In the genomic region with DNA sequence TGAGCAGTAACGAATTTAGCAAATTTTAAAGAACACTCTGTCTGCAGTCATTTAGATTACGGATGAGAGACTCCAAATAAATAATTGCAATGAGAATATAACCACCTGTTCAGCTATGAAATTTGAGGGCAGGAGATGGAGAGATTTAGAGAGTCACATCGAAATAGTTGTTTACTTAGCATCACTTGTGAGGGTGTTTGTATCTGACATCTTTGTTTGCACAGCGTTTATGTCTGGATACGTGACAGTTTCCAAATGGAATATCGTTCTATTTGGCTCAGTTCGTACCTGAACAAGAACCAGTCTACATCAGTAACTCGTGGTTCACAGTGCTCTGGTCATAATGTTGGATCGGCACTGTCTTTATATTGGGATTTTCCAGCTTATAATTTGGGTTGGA, we compare ENCODE assay signal across 1 fruit fly cellular context.
TF ChIP-seq lines count a peak whose summit lies in the region.

A gene (plus strand): TSS at position 278 of the 400 bp plus-strand sequence.

TF ChIP-seq in whole organism, embryonic, 481 proteins besides CTCF, POLR2A, EP300 and RAD21 (continued from another document and continues in another):
- TF ChIP-seq CG4707 (GFP tag; optimal IDR thresholded peaks at IDR 0.05; lab: Kevin White, UChicago) (peak; percentile 8), Med (GFP tag; lab: Kevin White, UChicago) (no peak), row (GFP tag; IDR thresholded peaks at IDR 0.05; lab: Robert Waterston, UW) (no peak), B-H2 (GFP tag; optimal IDR thresholded peaks at IDR 0.05; lab: Kevin White, UChicago) (peak; percentile 19), fru (optimal IDR thresholded peaks at IDR 0.05; lab: Kevin White, UChicago) (no peak), CG31441 (GFP tag; IDR thresholded peaks at IDR 0.05; lab: Robert Waterston, UW) (no peak), CG5245 (GFP tag; optimal IDR thresholded peaks at IDR 0.05; lab: Kevin White, UChicago) (no peak), CrebB (tag; optimal IDR thresholded peaks at IDR 0.05; lab: Kevin White, UChicago) (no peak), seq (GFP tag; IDR thresholded peaks at IDR 0.05; lab: Robert Waterston, UW) (no peak), CG17359 (tag; optimal IDR thresholded peaks at IDR 0.05; lab: Kevin White, UChicago) (no peak), sd (tag; optimal IDR thresholded peaks at IDR 0.05; lab: Kevin White, UChicago) (no peak), Dbx (GFP tag; IDR thresholded peaks at IDR 0.05; lab: Robert Waterston, UW) (no peak), crol (GFP tag; IDR thresholded peaks at IDR 0.05; lab: Robert Waterston, UW) (no peak), CG8089 (GFP tag; optimal IDR thresholded peaks at IDR 0.05; lab: Kevin White, UChicago) (no peak), sna (GFP tag; IDR thresholded peaks at IDR 0.05; lab: Robert Waterston, UW; ENCODE audit: partially characterized antibody) (no peak), CG14014 (GFP tag; IDR thresholded peaks at IDR 0.05; lab: Robert Waterston, UW) (no peak), CG4730 (GFP tag; IDR thresholded peaks at IDR 0.05; lab: Robert Waterston, UW) (no peak), CG33557 (GFP tag; optimal IDR thresholded peaks at IDR 0.05; lab: Kevin White, UChicago) (no peak), Lhr (GFP tag; optimal IDR thresholded peaks at IDR 0.05; lab: Kevin White, UChicago) (no peak), trh (GFP tag; optimal IDR thresholded peaks at IDR 0.05; lab: Kevin White, UChicago) (no peak), CG4617 (GFP tag; optimal IDR thresholded peaks at IDR 0.05; lab: Kevin White, UChicago; ENCODE audit: borderline replicate concordance) (no peak), chn (GFP tag; optimal IDR thresholded peaks at IDR 0.05; lab: Kevin White, UChicago) (no peak), CG31365 (tag; optimal IDR thresholded peaks at IDR 0.05; lab: Kevin White, UChicago) (no peak), CG12744 (GFP tag; optimal IDR thresholded peaks at IDR 0.05; lab: Kevin White, UChicago) (no peak), CG8924 (tag; optimal IDR thresholded peaks at IDR 0.05; lab: Kevin White, UChicago) (no peak), run (tag; optimal IDR thresholded peaks at IDR 0.05; lab: Kevin White, UChicago) (no peak), otp (GFP tag; IDR thresholded peaks at IDR 0.05; lab: Robert Waterston, UW) (no peak), CG13624 (GFP tag; optimal IDR thresholded peaks at IDR 0.05; lab: Kevin White, UChicago) (no peak), BtbVII (GFP tag; optimal IDR thresholded peaks at IDR 0.05; lab: Kevin White, UChicago) (no peak), unc-4 (GFP tag; IDR thresholded peaks at IDR 0.05; lab: Robert Waterston, UW; ENCODE audit: partially characterized antibody) (no peak), CG2120 (GFP tag; optimal IDR thresholded peaks at IDR 0.05; lab: Kevin White, UChicago) (peak; percentile 61), CG11085 (GFP tag; IDR thresholded peaks at IDR 0.05; lab: Robert Waterston, UW) (no peak), aop (GFP tag; IDR thresholded peaks at IDR 0.05; lab: Robert Waterston, UW) (no peak), CG13123 (GFP tag; optimal IDR thresholded peaks at IDR 0.05; lab: Kevin White, UChicago) (no peak), vnd (GFP tag; IDR thresholded peaks at IDR 0.05; lab: Robert Waterston, UW; ENCODE audit: partially characterized antibody) (no peak), CG9817 (tag; optimal IDR thresholded peaks at IDR 0.05; lab: Kevin White, UChicago) (no peak), CG10654 (GFP tag; optimal IDR thresholded peaks at IDR 0.05; lab: Kevin White, UChicago) (no peak), cg (GFP tag; optimal IDR thresholded peaks at IDR 0.05; lab: Kevin White, UChicago) (no peak), ac (GFP tag; optimal IDR thresholded peaks at IDR 0.05; lab: Kevin White, UChicago) (no peak), sug (tag; optimal IDR thresholded peaks at IDR 0.05; lab: Kevin White, UChicago) (no peak), Dref (GFP tag; IDR thresholded peaks at IDR 0.05; lab: Robert Waterston, UW) (no peak), CG4282 (GFP tag; optimal IDR thresholded peaks at IDR 0.05; lab: Kevin White, UChicago) (no peak), scrt (GFP tag; optimal IDR thresholded peaks at IDR 0.05; lab: Kevin White, UChicago) (no peak), nmo (GFP tag; optimal IDR thresholded peaks at IDR 0.05; lab: Kevin White, UChicago) (no peak), CG3726 (GFP tag; IDR thresholded peaks at IDR 0.05; lab: Robert Waterston, UW) (no peak), da (GFP tag; optimal IDR thresholded peaks at IDR 0.05; lab: Kevin White, UChicago) (no peak), amos (GFP tag; IDR thresholded peaks at IDR 0.05; lab: Robert Waterston, UW; ENCODE audit: partially characterized antibody) (no peak), croc (GFP tag; conservative IDR thresholded peaks at IDR 0.05; lab: Robert Waterston, UW) (no peak), CG6654 (GFP tag; optimal IDR thresholded peaks at IDR 0.05; lab: Kevin White, UChicago) (no peak), CG6813 (GFP tag; optimal IDR thresholded peaks at IDR 0.05; lab: Kevin White, UChicago) (peak; percentile 48), bsh (GFP tag; optimal IDR thresholded peaks at IDR 0.05; lab: Kevin White, UChicago) (peak in 1 of 2 experiments; percentile 17), CG5953 (GFP tag; IDR thresholded peaks at IDR 0.05; lab: Robert Waterston, UW) (no peak), Ada2b (GFP tag; IDR thresholded peaks at IDR 0.05; lab: Robert Waterston, UW) (no peak), shn (GFP tag; optimal IDR thresholded peaks at IDR 0.05; lab: Kevin White, UChicago) (no peak), pita (GFP tag; optimal IDR thresholded peaks at IDR 0.05; lab: Kevin White, UChicago) (no peak), CG17328 (GFP tag; IDR thresholded peaks at IDR 0.05; lab: Robert Waterston, UW) (no peak), tgo (GFP tag; IDR thresholded peaks at IDR 0.05; lab: Robert Waterston, UW) (no peak), h (optimal IDR thresholded peaks at IDR 0.05; lab: Kevin White, UChicago) (no peak), CG32767 (GFP tag; IDR thresholded peaks at IDR 0.05; lab: Robert Waterston, UW) (no peak), CG9797 (GFP tag; optimal IDR thresholded peaks at IDR 0.05; lab: Kevin White, UChicago) (no peak), ind (GFP tag; optimal IDR thresholded peaks at IDR 0.05; lab: Kevin White, UChicago) (no peak), Dfd (GFP tag; optimal IDR thresholded peaks at IDR 0.05; lab: Kevin White, UChicago) (no peak), CG12942 (GFP tag; optimal IDR thresholded peaks at IDR 0.05; lab: Kevin White, UChicago) (no peak), CG2199 (GFP tag; IDR thresholded peaks at IDR 0.05; lab: Robert Waterston, UW) (no peak), dan (GFP tag; IDR thresholded peaks at IDR 0.05; lab: Robert Waterston, UW) (no peak), bowl (GFP tag; IDR thresholded peaks at IDR 0.05; lab: Robert Waterston, UW) (no peak), fu2 (GFP tag; optimal IDR thresholded peaks at IDR 0.05; lab: Kevin White, UChicago) (no peak), CG14050 (GFP tag; IDR thresholded peaks at IDR 0.05; lab: Robert Waterston, UW) (no peak), CG14860 (GFP tag; IDR thresholded peaks at IDR 0.05; lab: Robert Waterston, UW; ENCODE audit: partially characterized antibody) (no peak), CG10565 (GFP tag; optimal IDR thresholded peaks at IDR 0.05; lab: Kevin White, UChicago) (no peak), onecut (GFP tag; IDR thresholded peaks at IDR 0.05; lab: Robert Waterston, UW) (no peak; the same call in 1 of the 2 replicates), CG12769 (tag; optimal IDR thresholded peaks at IDR 0.05; lab: Kevin White, UChicago) (no peak), fd3F (GFP tag; optimal IDR thresholded peaks at IDR 0.05; lab: Kevin White, UChicago) (no peak), kah (GFP tag; optimal IDR thresholded peaks at IDR 0.05; lab: Kevin White, UChicago) (no peak), bbx (GFP tag; IDR thresholded peaks at IDR 0.05; lab: Robert Waterston, UW; ENCODE audit: partially characterized antibody) (no peak), ttk (GFP tag; IDR thresholded peaks at IDR 0.05; lab: Robert Waterston, UW) (no peak), rib (GFP tag; IDR thresholded peaks at IDR 0.05; lab: Robert Waterston, UW) (no peak), Mad (GFP tag; optimal IDR thresholded peaks at IDR 0.05; lab: Kevin White, UChicago) (no peak), eve (GFP tag; optimal IDR thresholded peaks at IDR 0.05; lab: Kevin White, UChicago) (no peak), lab (GFP tag; optimal IDR thresholded peaks at IDR 0.05; lab: Kevin White, UChicago) (peak; percentile 71), CG17186 (GFP tag; optimal IDR thresholded peaks at IDR 0.05; lab: Kevin White, UChicago) (no peak), CG11093 (GFP tag; IDR thresholded peaks at IDR 0.05; lab: Robert Waterston, UW) (no peak), CG3407 (GFP tag; optimal IDR thresholded peaks at IDR 0.05; lab: Kevin White, UChicago) (no peak), CG7963 (GFP tag; IDR thresholded peaks at IDR 0.05; lab: Robert Waterston, UW; ENCODE audit: partially characterized antibody) (no peak), esg (GFP tag; conservative IDR thresholded peaks at IDR 0.05; lab: Robert Waterston, UW) (no peak), Ets97D (GFP tag; optimal IDR thresholded peaks at IDR 0.05; lab: Kevin White, UChicago) (no peak), sim (GFP tag; IDR thresholded peaks at IDR 0.05; lab: Robert Waterston, UW) (no peak), CG12104 (GFP tag; optimal IDR thresholded peaks at IDR 0.05; lab: Kevin White, UChicago) (no peak), E2f1 (GFP tag; IDR thresholded peaks at IDR 0.05; lab: Robert Waterston, UW) (no peak), CG30020 (tag; optimal IDR thresholded peaks at IDR 0.05; lab: Kevin White, UChicago) (no peak), bcd (GFP tag; optimal IDR thresholded peaks at IDR 0.05; lab: Kevin White, UChicago) (peak; percentile 13), hb (GFP tag; IDR thresholded peaks at IDR 0.05; lab: Robert Waterston, UW; ENCODE audit: partially characterized antibody) (no peak), Sry-δ (GFP tag; optimal IDR thresholded peaks at IDR 0.05; lab: Kevin White, UChicago) (no peak), dimm (GFP tag; IDR thresholded peaks at IDR 0.05; lab: Robert Waterston, UW) (no peak), CG13775 (GFP tag; optimal IDR thresholded peaks at IDR 0.05; lab: Kevin White, UChicago) (no peak), fd96Cb (tag; optimal IDR thresholded peaks at IDR 0.05; lab: Kevin White, UChicago) (no peak), CG34422 (GFP tag; IDR thresholded peaks at IDR 0.05; lab: Robert Waterston, UW) (no peak), fd64A (GFP tag; optimal IDR thresholded peaks at IDR 0.05; lab: Kevin White, UChicago) (peak; percentile 5), CG15514 (GFP tag; optimal IDR thresholded peaks at IDR 0.05; lab: Kevin White, UChicago) (peak; percentile 29), CG14667 (GFP tag; IDR thresholded peaks at IDR 0.05; lab: Robert Waterston, UW) (no peak), prd (optimal IDR thresholded peaks at IDR 0.05; lab: Kevin White, UChicago) (no peak), prd (GFP tag; IDR thresholded peaks at IDR 0.05; lab: Robert Waterston, UW) (no peak), Sox100B (GFP tag; optimal IDR thresholded peaks at IDR 0.05; lab: Kevin White, UChicago) (no peak), pum (GFP tag; optimal IDR thresholded peaks at IDR 0.05; lab: Kevin White, UChicago) (no peak), Tbp (GFP tag; optimal IDR thresholded peaks at IDR 0.05; lab: Kevin White, UChicago) (no peak), Myb (GFP tag; optimal IDR thresholded peaks at IDR 0.05; lab: Kevin White, UChicago) (no peak), zen2 (GFP tag; IDR thresholded peaks at IDR 0.05; lab: Robert Waterston, UW; ENCODE audit: partially characterized antibody) (no peak), tup (GFP tag; optimal IDR thresholded peaks at IDR 0.05; lab: Kevin White, UChicago) (no peak), vvl (GFP tag; IDR thresholded peaks at IDR 0.05; lab: Robert Waterston, UW) (no peak), CG11504 (tag; optimal IDR thresholded peaks at IDR 0.05; lab: Kevin White, UChicago) (no peak), Hmr (GFP tag; optimal IDR thresholded peaks at IDR 0.05; lab: Kevin White, UChicago) (peak; percentile 31), pho (GFP tag; optimal IDR thresholded peaks at IDR 0.05; lab: Kevin White, UChicago) (peak; percentile 35), Dek (tag; optimal IDR thresholded peaks at IDR 0.05; lab: Kevin White, UChicago) (no peak), Dad (GFP tag; optimal IDR thresholded peaks at IDR 0.05; lab: Kevin White, UChicago) (no peak), CG10267 (tag; optimal IDR thresholded peaks at IDR 0.05; lab: Kevin White, UChicago) (no peak), cad (GFP tag; optimal IDR thresholded peaks at IDR 0.05; lab: Kevin White, UChicago) (no peak), pnt (GFP tag; optimal IDR thresholded peaks at IDR 0.05; lab: Kevin White, UChicago) (no peak), CG5180 (GFP tag; optimal IDR thresholded peaks at IDR 0.05; lab: Kevin White, UChicago) (no peak), wor (GFP tag; IDR thresholded peaks at IDR 0.05; lab: Robert Waterston, UW) (no peak), CG6689 (GFP tag; IDR thresholded peaks at IDR 0.05; lab: Robert Waterston, UW) (no peak), crc (GFP tag; optimal IDR thresholded peaks at IDR 0.05; lab: Kevin White, UChicago) (no peak), CG15601 (tag; optimal IDR thresholded peaks at IDR 0.05; lab: Kevin White, UChicago) (peak; percentile 44), dysf (GFP tag; IDR thresholded peaks at IDR 0.05; lab: Robert Waterston, UW) (no peak), H2.0 (GFP tag; IDR thresholded peaks at IDR 0.05; lab: Robert Waterston, UW) (no peak), E2f2 (GFP tag; IDR thresholded peaks at IDR 0.05; lab: Robert Waterston, UW) (no peak), CG16863 (GFP tag; optimal IDR thresholded peaks at IDR 0.05; lab: Kevin White, UChicago) (no peak), Usf (GFP tag; optimal IDR thresholded peaks at IDR 0.05; lab: Kevin White, UChicago) (no peak), D19B (GFP tag; optimal IDR thresholded peaks at IDR 0.05; lab: Kevin White, UChicago) (no peak), HHEX (GFP tag; optimal IDR thresholded peaks at IDR 0.05; lab: Kevin White, UChicago) (peak; percentile 5), ham (GFP tag; IDR thresholded peaks at IDR 0.05; lab: Robert Waterston, UW) (no peak), CG13894 (tag; optimal IDR thresholded peaks at IDR 0.05; lab: Kevin White, UChicago) (no peak), tll (GFP tag; optimal IDR thresholded peaks at IDR 0.05; lab: Kevin White, UChicago) (no peak), ATbp (GFP tag; optimal IDR thresholded peaks at IDR 0.05; lab: Kevin White, UChicago) (peak; percentile 65), BEAF-32 (GFP tag; optimal IDR thresholded peaks at IDR 0.05; lab: Kevin White, UChicago) (no peak), CG15696 (tag; optimal IDR thresholded peaks at IDR 0.05; lab: Kevin White, UChicago) (no peak), Deaf1 (tag; optimal IDR thresholded peaks at IDR 0.05; lab: Kevin White, UChicago) (no peak)
